Fruit fly (Drosophila melanogaster) whole organism, wandering third instar larva: Measurements from ENCODE around the gene Reg-2.

Experiments used
- Abd-B ChIP-seq: fragments of >200 bp; optimal IDR thresholded peaks from 2 replicates; lab custom pipeline; 2017; ENCODE audit warnings: missing biosample characterization, missing genetic modification characterization
- CG32264 ChIP-seq: fragments of 200-800 bp; sonication (Bioruptor generic); optimal IDR thresholded peaks from 2 replicates; lab custom pipeline; 2016; ENCODE audit warnings: missing biosample characterization, missing genetic modification characterization
- CG9705 ChIP-seq: fragments of 200-800 bp; sonication (Bioruptor generic); optimal IDR thresholded peaks from 2 replicates; lab custom pipeline; 2018; ENCODE audit warnings: missing biosample characterization, mild to moderate bottlenecking, missing genetic modification characterization
- CrebA ChIP-seq: fragments of 200-800 bp; sonication (Bioruptor generic); optimal IDR thresholded peaks from 2 replicates; lab custom pipeline; 2016; ENCODE audit warnings: missing biosample characterization, mild to moderate bottlenecking, missing genetic modification characterization, borderline replicate concordance
- Dfd ChIP-seq: fragments of >200 bp; optimal IDR thresholded peaks from 2 replicates; lab custom pipeline; 2017; ENCODE audit warnings: missing biosample characterization, missing genetic modification characterization
- Dif ChIP-seq: fragments of 200-275, 200-300 bp; sonication (Bioruptor generic); optimal IDR thresholded peaks from 2 replicates; lab custom pipeline; 2018; ENCODE audit warnings: missing biosample characterization, missing genetic modification characterization; ENCODE audit not compliant: partially characterized antibody
- GATAd ChIP-seq: sonication (Bioruptor generic); optimal IDR thresholded peaks from 2 replicates; lab custom pipeline; 2016; ENCODE audit warnings: missing biosample characterization, missing genetic modification characterization
- HLH106 ChIP-seq: fragments of 200-800 bp; optimal IDR thresholded peaks from 3 replicates; lab custom pipeline; 2019; ENCODE audit warnings: missing biosample characterization, mild to moderate bottlenecking, missing genetic modification characterization, moderate library complexity
- Hnf4 ChIP-seq: fragments of 200-800 bp; sonication (Bioruptor generic); optimal IDR thresholded peaks from 2 replicates; lab custom pipeline; 2016; ENCODE audit warnings: missing biosample characterization, mild to moderate bottlenecking, missing genetic modification characterization
- Hr78 ChIP-seq: fragments of >200 bp; optimal IDR thresholded peaks from 2 replicates; lab custom pipeline; 2017; ENCODE audit warnings: missing biosample characterization, missing genetic modification characterization
- Hr83 ChIP-seq: fragments of 200-300 bp; sonication (Bioruptor generic); optimal IDR thresholded peaks from 2 replicates; lab custom pipeline; 2016; ENCODE audit warnings: missing biosample characterization, mild to moderate bottlenecking, missing genetic modification characterization, moderate library complexity; ENCODE audit not compliant: poor library complexity, severe bottlenecking
- Jra ChIP-seq: sonication (Bioruptor generic); optimal IDR thresholded peaks from 2 replicates; lab custom pipeline; 2016; ENCODE audit warnings: missing biosample characterization, missing genetic modification characterization
- Mio ChIP-seq: sonication (Bioruptor generic); optimal IDR thresholded peaks from 2 replicates; lab custom pipeline; 2016; ENCODE audit warnings: missing biosample characterization, missing genetic modification characterization
- Myc ChIP-seq: fragments of >200 bp; optimal IDR thresholded peaks from 2 replicates; lab custom pipeline; 2017
- N ChIP-seq: fragments of >200 bp; optimal IDR thresholded peaks from 2 replicates; lab custom pipeline; 2018; ENCODE audit warnings: missing biosample characterization, missing external identifiers, missing genetic modification characterization
- OdsH ChIP-seq: fragments of 200-800 bp; sonication (Bioruptor generic); optimal IDR thresholded peaks from 2 replicates; lab custom pipeline; 2016; ENCODE audit warnings: missing biosample characterization, mild to moderate bottlenecking, missing genetic modification characterization
- Rel ChIP-seq, 2 experiments: fragments of 200-800 bp; sonication (Bioruptor generic) in 1 of 2; optimal IDR thresholded peaks; 2 replicates in 1 of 2; 3 replicates in 1 of 2; lab custom pipeline; 2016 to 2019; ENCODE audit warnings: mild to moderate bottlenecking in 2 of 2, missing biosample characterization in 2 of 2, missing genetic modification characterization in 2 of 2, moderate library complexity in 1 of 2
- Sp1 ChIP-seq: fragments of 200-800 bp; sonication (Bioruptor generic); optimal IDR thresholded peaks from 3 replicates; lab custom pipeline; 2019; ENCODE audit warnings: missing biosample characterization, mild to moderate bottlenecking, missing genetic modification characterization, moderate library complexity
- Vsx2 ChIP-seq: fragments of 200-300, 225-300 bp; sonication (Bioruptor generic); optimal IDR thresholded peaks from 2 replicates; lab custom pipeline; 2018; ENCODE audit warnings: missing biosample characterization, missing genetic modification characterization; ENCODE audit not compliant: partially characterized antibody
- br ChIP-seq: fragments of 200-800 bp; sonication (Bioruptor generic); optimal IDR thresholded peaks from 2 replicates; lab custom pipeline; 2016; ENCODE audit warnings: missing biosample characterization, missing genetic modification characterization
- brk ChIP-seq: fragments of 200-800 bp; sonication (Bioruptor generic); optimal IDR thresholded peaks from 2 replicates; lab custom pipeline; 2016; ENCODE audit warnings: missing biosample characterization, mild to moderate bottlenecking, missing genetic modification characterization
- dl ChIP-seq, 2 experiments: fragments of 175-275, 200-275 bp in 1 of 2; fragments of 200-275 bp in 1 of 2; sonication (Bioruptor generic); optimal IDR thresholded peaks; lab custom pipeline; 2018; ENCODE audit warnings: mild to moderate bottlenecking in 2 of 2, missing biosample characterization in 2 of 2, missing genetic modification characterization in 2 of 2, moderate library complexity in 2 of 2; ENCODE audit not compliant: partially characterized antibody in 2 of 2, insufficient read depth in 1 of 2
- dmrt93B ChIP-seq: fragments of 200-800 bp; sonication (Bioruptor generic); optimal IDR thresholded peaks from 2 replicates; lab custom pipeline; 2018; ENCODE audit warnings: missing biosample characterization, mild to moderate bottlenecking, missing genetic modification characterization
- dsf ChIP-seq: sonication (Bioruptor generic); optimal IDR thresholded peaks from 2 replicates; lab custom pipeline; 2016; ENCODE audit warnings: missing biosample characterization, missing genetic modification characterization, borderline replicate concordance
- ey ChIP-seq: fragments of 200-800 bp; sonication (Bioruptor generic); optimal IDR thresholded peaks from 2 replicates; lab custom pipeline; 2016; ENCODE audit warnings: missing biosample characterization, missing genetic modification characterization
- foxo ChIP-seq, 2 experiments: fragments of 200-800 bp; sonication (Bioruptor generic); optimal IDR thresholded peaks; 2 replicates in 1 of 2; 3 replicates in 1 of 2; lab custom pipeline; 2016 to 2017; ENCODE audit warnings: missing biosample characterization in 2 of 2, missing genetic modification characterization in 2 of 2
- fru ChIP-seq: fragments of 200-800 bp; sonication (Bioruptor generic); optimal IDR thresholded peaks from 3 replicates; lab custom pipeline; 2016; ENCODE audit warnings: missing biosample characterization, mild to moderate bottlenecking, missing genetic modification characterization
- h ChIP-seq: fragments of 200-800 bp; sonication (Bioruptor generic); optimal IDR thresholded peaks from 3 replicates; lab custom pipeline; 2016; ENCODE audit warnings: missing biosample characterization, mild to moderate bottlenecking, missing genetic modification characterization
- jim ChIP-seq: fragments of 175-275, 200-325 bp; sonication (Bioruptor generic); optimal IDR thresholded peaks from 2 replicates; lab custom pipeline; 2016; ENCODE audit warnings: missing biosample characterization, mild to moderate bottlenecking, missing genetic modification characterization
- lola ChIP-seq: fragments of >200 bp; optimal IDR thresholded peaks from 2 replicates; lab custom pipeline; 2017; ENCODE audit warnings: missing biosample characterization, missing genetic modification characterization
- pan ChIP-seq: fragments of >200 bp; optimal IDR thresholded peaks from 2 replicates; lab custom pipeline; 2017
- psq ChIP-seq: fragments of 200-800 bp; sonication (Bioruptor generic); optimal IDR thresholded peaks from 3 replicates; lab custom pipeline; 2017; ENCODE audit warnings: missing biosample characterization, mild to moderate bottlenecking, missing genetic modification characterization, moderate library complexity
- rgr ChIP-seq: fragments of 200-800 bp; sonication (Bioruptor generic); optimal IDR thresholded peaks from 3 replicates; lab custom pipeline; 2016; ENCODE audit warnings: missing biosample characterization, mild to moderate bottlenecking, missing genetic modification characterization
- sage ChIP-seq: fragments of 200-800 bp; sonication (Bioruptor generic); optimal IDR thresholded peaks from 2 replicates; lab custom pipeline; 2016; ENCODE audit warnings: missing biosample characterization, mild to moderate bottlenecking, missing genetic modification characterization
- sv ChIP-seq: fragments of 200-800 bp; sonication (Bioruptor generic); optimal IDR thresholded peaks from 3 replicates; lab custom pipeline; 2016; ENCODE audit warnings: missing biosample characterization, missing genetic modification characterization
- tai ChIP-seq: sonication (Bioruptor generic); optimal IDR thresholded peaks from 2 replicates; lab custom pipeline; 2016; ENCODE audit warnings: missing biosample characterization, missing genetic modification characterization
- usp ChIP-seq: fragments of >200 bp; optimal IDR thresholded peaks from 2 replicates; lab custom pipeline; 2017; ENCODE audit warnings: missing biosample characterization, missing genetic modification characterization
- woc ChIP-seq: sonication (Bioruptor generic); optimal IDR thresholded peaks from 2 replicates; lab custom pipeline; 2016; ENCODE audit warnings: missing biosample characterization, mild to moderate bottlenecking, missing genetic modification characterization

Reg-2 gene

dm6 chr3L:627819-628601 is 21.6 kb upstream of the Reg-2 start (continued):
- TF ChIP-seq h (GFP tag; lab: Kevin White, UChicago): peak; percentile 37

dm6 chr3L:627370-627769 is 21.0 kb upstream of the Reg-2 start:
- TF ChIP-seq tai (GFP tag; lab: Kevin White, UChicago): no peak
- TF ChIP-seq fru: no peak
- no peak for TF ChIP-seq Myc (lab: Kevin White, UChicago)
- no peak for TF ChIP-seq Hr78 (GFP tag; lab: Kevin White, UChicago)
- TF ChIP-seq br: no peak

- TF ChIP-seq br (peak; percentile 10), foxo (GFP tag; optimal IDR thresholded peaks at IDR 0.05; lab: Kevin White, UChicago) (no peak), N (GFP tag; lab: Kevin White, UChicago) (no peak), Abd-B (GFP tag; lab: Kevin White, UChicago) (no peak), Sp1 (GFP tag; lab: Kevin White, UChicago) (peak; percentile 71), Dif (GFP tag; lab: Kevin White, UChicago) (no peak), Dfd (peak; percentile 36), GATAd (GFP tag; lab: Kevin White, UChicago) (no peak), Hr78 (GFP tag; lab: Kevin White, UChicago) (no peak), psq (GFP tag; lab: Kevin White, UChicago) (no peak), CrebA (GFP tag; lab: Kevin White, UChicago) (peak; percentile 16), sv (peak; percentile 13), brk (GFP tag; lab: Kevin White, UChicago) (no peak), ey (GFP tag; lab: Kevin White, UChicago) (no peak), sage (GFP tag; lab: Kevin White, UChicago) (no peak), usp (no peak), h (GFP tag; lab: Kevin White, UChicago) (peak; percentile 31), HLH106 (tag; lab: Kevin White, UChicago) (peak; percentile 29), jim (peak; percentile 92), Rel (GFP tag; optimal IDR thresholded peaks at IDR 0.05; lab: Kevin White, UChicago) (peak; percentile 44), Rel (tag; optimal IDR thresholded peaks at IDR 0.05; lab: Kevin White, UChicago) (peak; percentile 57), OdsH (no peak), pan (lab: Kevin White, UChicago) (no peak), Mio (GFP tag; lab: Kevin White, UChicago) (no peak), tai (GFP tag; lab: Kevin White, UChicago) (no peak), dmrt93B (GFP tag; lab: Kevin White, UChicago) (no peak), dl (GFP tag; optimal IDR thresholded peaks at IDR 0.05; lab: Kevin White, UChicago; ENCODE audit: insufficient read depth in 1 of 2, partially characterized antibody in 2 of 2) (no peak), Jra (GFP tag; lab: Kevin White, UChicago) (no peak), lola (GFP tag; lab: Kevin White, UChicago) (no peak), rgr (GFP tag; lab: Kevin White, UChicago) (no peak), woc (peak; percentile 23), dsf (no peak), Vsx2 (GFP tag; lab: Kevin White, UChicago) (peak; percentile 54), Hr83 (GFP tag; lab: Kevin White, UChicago) (no peak), Hnf4 (GFP tag; lab: Kevin White, UChicago) (no peak), Myc (lab: Kevin White, UChicago) (no peak), fru (peak; percentile 33), CG9705 (GFP tag; lab: Kevin White, UChicago) (peak; percentile 2), CG32264 (GFP tag; lab: Kevin White, UChicago) (no peak)
Observed at dm6 chr3L:626498-627369, 20.4 kb upstream of the Reg-2 start.
